Worm (Caenorhabditis elegans) whole organism, L2 larva: ENCODE data around the gene cas-1.

Experiments
- aly-2 ChIP-seq: fragments of 150-350 bp; optimal IDR thresholded peaks from 2 replicates; lab custom pipeline; 2014; ENCODE audit warnings: missing biosample characterization, missing genetic modification characterization
- nhr-12 ChIP-seq: fragments of 150-350 bp; optimal IDR thresholded peaks from 2 replicates; lab custom pipeline; 2014; ENCODE audit warnings: missing biosample characterization, missing genetic modification characterization
- nhr-237 ChIP-seq: fragments of 150-350 bp; optimal IDR thresholded peaks from 2 replicates; lab custom pipeline; 2014; ENCODE audit warnings: missing biosample characterization, missing genetic modification characterization
- peb-1 ChIP-seq: fragments of 150-350 bp; optimal IDR thresholded peaks from 2 replicates; lab custom pipeline; 2014; ENCODE audit warnings: missing biosample characterization, missing genetic modification characterization
- snpc-4 ChIP-seq: fragments of 150-350 bp; optimal IDR thresholded peaks from 2 replicates; lab custom pipeline; 2014; ENCODE audit warnings: missing biosample characterization, missing genetic modification characterization
- unc-39 ChIP-seq: fragments of 150-350 bp; optimal IDR thresholded peaks from 2 replicates; lab custom pipeline; 2014; ENCODE audit warnings: missing biosample characterization, missing genetic modification characterization

DNA sequence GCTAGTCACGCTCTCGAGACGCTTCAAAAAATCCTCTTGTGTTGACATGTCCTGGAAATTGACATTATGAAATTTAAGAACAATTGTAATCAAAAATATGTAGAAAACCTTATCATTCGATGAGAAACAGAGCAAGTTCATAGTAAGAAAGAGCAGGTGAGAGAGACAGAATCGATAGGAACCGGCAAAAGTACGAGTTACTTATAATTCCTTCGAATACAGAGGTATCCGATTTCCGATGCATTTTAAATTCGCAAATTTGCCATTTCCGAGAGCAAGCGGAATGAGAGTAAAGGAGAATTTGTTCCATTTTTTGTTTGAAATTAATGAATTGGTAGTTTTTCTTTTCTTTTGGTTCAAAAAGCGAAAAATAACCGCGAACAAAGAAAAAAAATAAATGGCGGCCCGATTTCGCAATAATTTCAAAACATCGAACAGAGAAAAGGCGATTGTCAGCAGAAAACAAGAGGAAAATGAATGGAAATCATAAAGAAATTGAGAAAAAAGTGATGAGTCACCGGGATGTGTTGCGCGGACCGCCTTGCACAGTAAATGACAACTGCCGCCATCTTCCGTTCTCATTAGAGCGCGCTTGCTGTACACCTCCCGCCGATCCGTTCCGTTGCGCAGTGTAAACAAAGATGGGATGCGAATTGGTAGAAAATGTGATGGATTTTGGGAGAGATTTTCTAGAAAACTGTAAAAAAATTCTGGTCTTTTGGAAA, at the start of gene cas-1:
- TF ChIP-seq aly-2 (no peak), nhr-237 (tag; lab: Kevin White, UChicago) (no peak), unc-39 (tag; lab: Kevin White, UChicago) (no peak), nhr-12 (tag; lab: Kevin White, UChicago) (no peak), peb-1 (tag; lab: Kevin White, UChicago) (no peak), snpc-4 (tag; lab: Kevin White, UChicago) (no peak)
